Worm (Caenorhabditis elegans) whole organism, late embryonic: Measurements from ENCODE around the gene laf-1.

Experiments used
- ceh-14 ChIP-seq: sonication (generic microtip); optimal IDR thresholded peaks from 2 replicates; lab custom pipeline; 2016; ENCODE audit warnings: missing genotype, missing genetic modification characterization, missing compliant biosample characterization
- ceh-24 ChIP-seq: sonication (generic microtip); optimal IDR thresholded peaks from 2 replicates; lab custom pipeline; 2016; ENCODE audit warnings: mild to moderate bottlenecking, missing genetic modification characterization, missing compliant biosample characterization
- dmd-4 ChIP-seq: sonication (generic microtip); optimal IDR thresholded peaks from 2 replicates; lab custom pipeline; 2016; ENCODE audit warnings: borderline replicate concordance, missing genetic modification characterization, missing compliant biosample characterization
- eyg-1 ChIP-seq: sonication (generic microtip); optimal IDR thresholded peaks from 2 replicates; lab custom pipeline; 2016; ENCODE audit warnings: missing genotype, missing genetic modification characterization, missing compliant biosample characterization
- fkh-10 ChIP-seq: fragments of 150-350 bp; optimal IDR thresholded peaks from 2 replicates; lab custom pipeline; 2014; ENCODE audit warnings: missing biosample characterization, missing genetic modification reagents, missing genetic modification characterization
- lin-11 ChIP-seq: fragments of 200-800 bp; sonication (Bioruptor generic); optimal IDR thresholded peaks from 2 replicates; lab custom pipeline; 2018; ENCODE audit warnings: mild to moderate bottlenecking, missing genetic modification characterization, missing compliant biosample characterization
- npax-4 ChIP-seq: sonication (generic microtip); optimal IDR thresholded peaks from 2 replicates; lab custom pipeline; 2016; ENCODE audit warnings: missing genetic modification characterization, missing compliant biosample characterization
- pha-4 ChIP-seq: fragments of 150-350 bp; optimal IDR thresholded peaks from 2 replicates; lab custom pipeline; 2018; ENCODE audit warnings: missing biosample characterization, missing genetic modification reagents, missing genetic modification characterization
- rnt-1 ChIP-seq: sonication (generic microtip); optimal IDR thresholded peaks from 2 replicates; lab custom pipeline; 2016; ENCODE audit warnings: missing genetic modification characterization, missing compliant biosample characterization

- TF ChIP-seq fkh-10 (GFP tag; lab: Kevin White, UChicago) = no peak
- TF ChIP-seq lin-11 (tag; lab: Kevin White, UChicago) = no peak
- no peak for TF ChIP-seq ceh-14 (tag; lab: Kevin White, UChicago)
- TF ChIP-seq ceh-24 = no peak
- no peak for TF ChIP-seq npax-4 (tag; lab: Kevin White, UChicago)
- no peak for TF ChIP-seq rnt-1 (tag; lab: Kevin White, UChicago)
- no peak for TF ChIP-seq dmd-4 (tag; lab: Kevin White, UChicago)
- no peak for TF ChIP-seq pha-4 (tag; lab: Kevin White, UChicago)
- TF ChIP-seq eyg-1 (tag; lab: Kevin White, UChicago) = no peak
Observed at ce11 chrIII:2733606-2734183, 45.2 kb downstream of the laf-1 start, which contains the start of gene Y71H2AM.12.
